Worm (Caenorhabditis elegans): ENCODE data around the gene clec-255.

The clec-255 gene

ce11 chrV:18729324-18729924 is 41.1 kb downstream of the clec-255 start, which contains the start of gene asp-19:
asp-19 (minus strand) TSS chrV:18729374.
- no peak for TF ChIP-seq unc-62 (GFP tag; optimal IDR thresholded peaks at IDR 0.05)

ce11 chrV:18725858-18726257 is 44.7 kb downstream of the clec-255 start:
- no peak for TF ChIP-seq unc-62 (GFP tag; optimal IDR thresholded peaks at IDR 0.05)

- TF ChIP-seq unc-62 (GFP tag; optimal IDR thresholded peaks at IDR 0.05): no peak
These were observed 46.4 kb downstream of the clec-255 start for ce11 chrV:18724076-18724475.

- no peak for TF ChIP-seq unc-62 (GFP tag; optimal IDR thresholded peaks at IDR 0.05)
These were observed 46.9 kb downstream of the clec-255 start for ce11 chrV:18723604-18724003.

ce11 chrV:18722510-18723299 is 47.8 kb downstream of the clec-255 start:
- TF ChIP-seq unc-62 (GFP tag; optimal IDR thresholded peaks at IDR 0.05): no peak

ce11 chrV:18721873-18722272 is 48.6 kb downstream of the clec-255 start:
- no peak for TF ChIP-seq unc-62 (GFP tag; optimal IDR thresholded peaks at IDR 0.05)

ce11 chrV:18719956-18720489 is 50.5 kb downstream of the clec-255 start, which contains the start of gene Y17D7C.2:
Y17D7C.2 (minus strand) TSS chrV:18719987.
- no peak for TF ChIP-seq unc-62 (GFP tag; optimal IDR thresholded peaks at IDR 0.05)
